Fruit fly (Drosophila melanogaster) whole organism, pupa: ENCODE data around the gene Strip.

Source experiments
- CG10348 ChIP-seq: fragments of 200-800 bp; sonication (Bioruptor generic); IDR thresholded peaks from 2 replicates; pipeline ENCODE4 v1.3.6; 2022; ENCODE audit warnings: missing biosample characterization, missing genetic modification characterization
- CG12605 ChIP-seq: fragments of 200-800 bp; sonication (Bioruptor generic); IDR thresholded peaks from 2 replicates; pipeline ENCODE4 v1.3.6; 2022; ENCODE audit warnings: missing biosample characterization, missing genetic modification characterization
- CG13204 ChIP-seq: fragments of 200-800 bp; sonication (Bioruptor generic); optimal IDR thresholded peaks from 2 replicates; lab custom pipeline; 2018; ENCODE audit warnings: missing biosample characterization, mild to moderate bottlenecking, missing genetic modification characterization, moderate library complexity
- CG14655 ChIP-seq: fragments of 200-800 bp; sonication (Bioruptor generic); optimal IDR thresholded peaks from 3 replicates; lab custom pipeline; 2017; ENCODE audit warnings: mild to moderate bottlenecking, missing biosample characterization, missing genetic modification reagents, missing genetic modification characterization
- CG15710 ChIP-seq: fragments of 200-800 bp; sonication (Bioruptor generic); optimal IDR thresholded peaks from 2 replicates; lab custom pipeline; 2018; ENCODE audit warnings: missing biosample characterization, mild to moderate bottlenecking, missing genetic modification characterization, moderate library complexity
- CG17806 ChIP-seq: fragments of 200-800 bp; sonication (Bioruptor generic); optimal IDR thresholded peaks from 2 replicates; lab custom pipeline; 2018; ENCODE audit warnings: missing biosample characterization, mild to moderate bottlenecking, missing genetic modification characterization, moderate library complexity
- CG32121 ChIP-seq: fragments of 200-800 bp; sonication (Bioruptor generic); IDR thresholded peaks from 2 replicates; pipeline ENCODE4 v1.3.6; 2022; ENCODE audit warnings: missing biosample characterization, missing genetic modification characterization
- CG34367 ChIP-seq: fragments of 200-800 bp; sonication (Bioruptor generic); optimal IDR thresholded peaks from 2 replicates; lab custom pipeline; 2018; ENCODE audit warnings: missing biosample characterization, mild to moderate bottlenecking, missing genetic modification characterization
- CG4496 ChIP-seq: fragments of 200-800 bp; sonication (Bioruptor generic); IDR thresholded peaks from 3 replicates; pipeline ENCODE4 v1.3.6; 2022; ENCODE audit warnings: missing biosample characterization, missing genetic modification characterization
- CG8159 ChIP-seq: fragments of 200-800 bp; sonication (Bioruptor generic); optimal IDR thresholded peaks from 3 replicates; lab custom pipeline; 2018; ENCODE audit warnings: missing biosample characterization, mild to moderate bottlenecking, missing genetic modification characterization, moderate library complexity
- CG8301 ChIP-seq: fragments of 200-800 bp; sonication (Bioruptor generic); optimal IDR thresholded peaks from 2 replicates; lab custom pipeline; 2018; ENCODE audit warnings: missing biosample characterization, mild to moderate bottlenecking, missing genetic modification characterization
- CG9948 ChIP-seq: fragments of 200-800 bp; sonication (Bioruptor generic); optimal IDR thresholded peaks from 2 replicates; lab custom pipeline; 2018; ENCODE audit warnings: missing biosample characterization, mild to moderate bottlenecking, missing genetic modification characterization, moderate library complexity
- D1 ChIP-seq: fragments of 200-800 bp; sonication (Bioruptor generic); optimal IDR thresholded peaks from 2 replicates; lab custom pipeline; 2018; ENCODE audit warnings: missing biosample characterization, mild to moderate bottlenecking, missing genetic modification characterization, moderate library complexity
- EcR ChIP-seq: fragments of 200-800 bp; sonication (Bioruptor generic); optimal IDR thresholded peaks from 3 replicates; lab custom pipeline; 2019; ENCODE audit warnings: missing biosample characterization, missing genetic modification characterization, mild to moderate bottlenecking, moderate library complexity, missing genetic modification reagents
- Ets98B ChIP-seq: fragments of 200-800 bp; sonication (Bioruptor generic); IDR thresholded peaks from 2 replicates; pipeline ENCODE4 v1.3.6; 2022; ENCODE audit warnings: missing biosample characterization, missing genetic modification characterization
- Pif1A ChIP-seq: fragments of 200-800 bp; sonication (Bioruptor generic); optimal IDR thresholded peaks from 3 replicates; lab custom pipeline; 2016; ENCODE audit warnings: missing biosample characterization, missing genetic modification characterization
- Pif1B ChIP-seq: fragments of 200-800 bp; sonication (Bioruptor generic); optimal IDR thresholded peaks from 3 replicates; lab custom pipeline; 2016; ENCODE audit warnings: missing biosample characterization, missing genetic modification characterization
- Snoo ChIP-seq: fragments of 200-800 bp; sonication (Bioruptor generic); optimal IDR thresholded peaks from 3 replicates; lab custom pipeline; 2017; ENCODE audit warnings: missing biosample characterization, mild to moderate bottlenecking, missing genetic modification characterization, inconsistent platforms
- fd96Ca ChIP-seq: fragments of 200-800 bp; sonication (Bioruptor generic); IDR thresholded peaks from 3 replicates; pipeline ENCODE4 v1.3.6; 2022; ENCODE audit warnings: missing biosample characterization, missing genetic modification characterization
- gl ChIP-seq: fragments of 200-800 bp; sonication (Bioruptor generic); optimal IDR thresholded peaks from 2 replicates; lab custom pipeline; 2018; ENCODE audit warnings: missing biosample characterization, mild to moderate bottlenecking, missing genetic modification characterization
- rn ChIP-seq: fragments of 200-800 bp; sonication (Bioruptor generic); IDR thresholded peaks from 2 replicates; pipeline ENCODE4 v1.3.6; 2022; ENCODE audit warnings: missing biosample characterization, missing genetic modification characterization

Strip gene

DNA sequence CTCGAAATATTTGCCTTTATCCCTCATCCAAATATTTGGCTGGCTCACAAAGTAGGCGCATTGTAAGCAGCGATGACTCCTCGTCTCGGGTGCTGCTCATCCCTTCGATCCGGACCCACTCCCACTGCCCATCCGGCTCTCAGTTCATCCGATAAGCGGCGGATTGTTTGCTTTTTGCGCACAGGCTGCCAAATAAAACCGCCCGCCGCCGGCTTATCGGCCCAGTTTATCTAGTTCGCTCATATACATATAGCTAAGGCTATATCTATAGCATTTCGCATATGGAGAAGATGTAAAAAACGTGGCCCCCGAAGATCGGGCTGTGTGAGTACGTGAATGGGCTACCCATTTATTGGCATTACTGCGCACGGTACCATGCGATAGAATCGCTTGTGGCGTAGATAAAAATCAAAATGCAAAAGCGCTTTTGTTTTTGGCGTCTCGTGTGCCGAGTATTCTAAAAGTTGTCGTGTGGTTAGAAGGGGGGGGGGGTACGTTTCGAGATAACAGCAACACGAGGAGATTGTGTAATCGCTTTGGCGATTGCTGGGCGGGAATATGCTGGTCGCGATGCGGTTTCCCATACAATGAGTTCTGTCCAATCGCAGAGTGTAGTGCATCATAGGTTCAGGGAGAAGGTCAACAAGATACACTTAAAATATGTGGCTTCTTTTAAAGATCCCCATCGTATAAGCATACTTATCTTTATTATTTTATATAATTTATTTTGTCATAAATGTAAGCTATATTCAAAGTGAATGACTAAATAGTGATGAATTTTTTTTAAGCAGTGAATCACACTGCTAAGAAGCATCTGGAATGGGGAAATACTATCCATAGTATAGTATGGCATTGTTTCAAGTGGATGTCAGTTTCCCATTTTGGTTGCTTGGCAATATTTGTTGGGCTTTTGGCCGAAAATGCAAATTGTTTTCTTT is 19.7 kb downstream of the Strip start:
- TF ChIP-seq D1 (tag; lab: Kevin White, UChicago) (no peak), Ets98B (GFP tag; lab: Robert Waterston, UW) (no peak)

DNA sequence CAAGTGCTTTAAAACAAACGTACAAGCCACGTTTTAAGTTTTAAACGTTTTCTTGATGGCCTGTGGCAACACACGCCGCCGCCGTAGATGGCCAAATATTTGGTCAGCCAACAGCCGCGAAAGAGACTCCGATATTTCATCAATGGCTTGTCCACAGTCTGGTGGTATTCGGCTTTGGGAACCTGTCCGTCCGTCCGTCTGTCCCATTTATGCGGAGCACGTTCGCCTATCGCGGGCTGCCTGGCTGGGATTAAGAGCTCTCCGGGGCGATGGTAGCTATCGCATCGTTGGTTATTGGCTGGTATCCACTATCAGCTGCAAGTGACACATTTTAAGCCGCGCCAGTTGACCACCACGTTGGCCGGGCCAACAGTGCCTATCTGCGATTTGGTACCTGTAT is 21.1 kb downstream of the Strip start:
- no peak for TF ChIP-seq gl (tag; lab: Kevin White, UChicago)
- TF ChIP-seq CG4496 (GFP tag; lab: Robert Waterston, UW), result 0 out of 3 replicates have a peak, but pooled peaks have one; percentile 28
- no peak for TF ChIP-seq CG8159

DNA sequence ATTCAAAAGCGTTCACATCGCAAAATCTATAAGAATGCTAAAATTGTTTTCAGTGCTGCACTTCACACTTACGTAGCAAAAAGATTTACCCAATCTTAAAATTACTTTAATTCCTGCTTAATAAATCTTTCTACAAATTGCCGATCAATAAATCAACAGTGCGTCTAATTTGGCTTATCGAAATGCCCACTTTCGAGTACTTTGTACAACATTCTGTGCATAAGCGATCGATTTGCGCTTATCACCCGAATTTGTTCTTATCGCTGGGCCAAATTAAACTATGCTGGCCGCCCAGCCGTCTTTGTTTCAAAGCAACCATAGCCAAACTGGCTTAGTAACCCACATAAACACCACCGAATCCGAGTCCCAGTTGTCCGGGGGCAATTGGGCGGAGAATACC is 22.2 kb downstream of the Strip start:
- TF ChIP-seq Ets98B (GFP tag; lab: Robert Waterston, UW) (no peak), CG13204 (GFP tag; lab: Kevin White, UChicago) (no peak), CG8301 (no peak), CG10348 (no peak)

DNA sequence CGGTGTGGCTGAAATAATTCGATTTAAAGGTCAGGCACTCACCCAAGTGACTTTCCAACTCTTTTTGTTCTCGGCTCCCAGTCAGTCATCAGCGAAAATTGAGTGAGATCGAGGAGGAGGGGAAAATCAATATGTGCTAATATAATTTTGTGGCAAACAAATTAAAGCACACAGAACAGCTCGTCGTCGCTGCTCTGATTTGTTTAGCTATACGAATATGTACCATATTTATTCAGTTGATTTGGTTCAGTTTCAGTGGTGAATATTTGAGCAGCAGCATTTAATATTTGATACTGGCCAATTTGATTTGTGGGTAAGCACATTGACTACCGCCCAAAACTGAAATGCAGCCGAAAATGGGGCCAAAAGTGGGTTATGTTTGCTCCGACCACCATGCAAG is 23.2 kb downstream of the Strip start:
- TF ChIP-seq CG4496 (GFP tag; lab: Robert Waterston, UW) (no peak), CG34367 (tag; lab: Kevin White, UChicago) (no peak), Ets98B (GFP tag; lab: Robert Waterston, UW) (no peak), CG8159 (no peak), fd96Ca (no peak), CG17806 (tag; lab: Kevin White, UChicago) (no peak), EcR (no peak), D1 (tag; lab: Kevin White, UChicago) (no peak), CG12605 (GFP tag; lab: Robert Waterston, UW) (no peak), CG15710 (no peak), Snoo (tag; lab: Kevin White, UChicago) (no peak), CG9948 (tag; lab: Kevin White, UChicago) (no peak), Pif1A (GFP tag; lab: Kevin White, UChicago) (no peak), rn (no peak), CG32121 (no peak), CG13204 (GFP tag; lab: Kevin White, UChicago) (no peak), CG10348 (no peak)
- TF ChIP-seq, all 21 proteins: peak for 0

DNA sequence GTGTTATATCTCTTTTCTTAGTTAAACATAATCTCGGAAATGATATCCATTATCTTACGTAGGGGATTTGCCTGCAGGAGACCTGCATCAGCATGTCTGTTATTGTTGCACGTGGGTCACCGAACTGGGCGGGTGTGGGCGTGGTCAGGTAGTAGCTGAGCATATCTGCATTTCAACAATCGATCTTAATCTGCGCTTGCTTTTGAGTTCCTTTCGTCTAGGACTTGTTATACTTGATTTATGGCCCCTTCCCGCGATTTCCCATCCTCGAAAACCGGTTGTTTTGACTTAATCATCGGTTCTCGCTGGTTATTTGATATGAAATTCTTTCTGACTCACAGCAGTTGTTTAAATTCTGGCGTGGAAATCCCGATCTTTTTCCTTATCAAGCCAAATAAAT is 23.9 kb downstream of the Strip start:
- TF ChIP-seq CG17806 (tag; lab: Kevin White, UChicago) (no peak), CG9948 (tag; lab: Kevin White, UChicago) (no peak), EcR (peak; percentile 85)

DNA sequence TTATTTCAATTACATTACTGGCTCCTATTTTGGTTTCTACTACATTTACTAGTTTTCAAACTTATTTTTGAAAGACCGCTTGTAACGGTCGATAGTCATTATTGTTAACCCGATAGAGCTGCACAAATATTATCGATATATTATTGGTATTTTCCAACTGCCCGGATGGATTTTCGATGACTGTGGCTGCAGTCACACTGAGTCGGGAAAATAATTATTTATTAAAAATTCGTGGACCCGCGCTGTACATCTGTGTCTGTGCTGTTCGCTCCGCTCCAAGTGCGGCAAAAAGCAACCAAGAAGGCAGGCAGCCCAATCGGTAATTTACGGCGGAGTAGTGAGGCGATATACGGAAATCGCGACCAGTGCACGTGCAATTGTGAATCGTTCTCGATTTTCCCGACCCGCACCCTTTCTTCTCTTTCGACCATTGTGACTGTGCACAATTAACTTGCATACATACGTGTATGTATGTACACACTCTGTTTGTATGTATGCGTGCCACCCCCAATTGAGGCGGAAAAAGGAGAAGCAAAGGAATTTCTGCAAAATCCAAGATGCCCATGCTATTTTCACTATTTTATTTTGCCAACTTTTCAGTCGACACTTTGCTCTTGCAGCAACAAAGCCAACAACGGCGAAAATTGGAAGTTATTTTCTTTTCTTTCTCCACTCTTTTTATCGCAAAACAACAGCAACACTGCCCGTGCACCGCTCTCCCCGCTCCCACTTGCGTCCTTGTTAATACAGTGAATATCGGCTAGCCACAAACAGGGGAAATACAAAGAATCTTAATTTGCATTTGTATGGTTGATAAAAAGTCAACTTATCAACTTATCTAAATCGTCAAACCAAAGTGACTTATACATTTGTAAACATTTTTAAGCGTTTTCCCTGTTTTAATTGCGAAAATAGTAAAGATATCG is 24.9 kb downstream of the Strip start, which contains the start of gene ZnT63C:
ZnT63C (plus strand) TSS at position 175 of the 926 bp plus-strand sequence.
- TF ChIP-seq CG9948 (tag; lab: Kevin White, UChicago), result peak; percentile 18
- TF ChIP-seq CG15710, result peak; percentile 25
- peak; percentile 54; the same call in 1 of the 2 replicates for TF ChIP-seq CG32121
- TF ChIP-seq CG13204 (GFP tag; lab: Kevin White, UChicago), result no peak
- no peak for TF ChIP-seq CG10348
- TF ChIP-seq CG14655 (GFP tag; lab: Kevin White, UChicago), result peak; percentile 60
- TF ChIP-seq CG8301, result peak; percentile 53
- TF ChIP-seq CG4496 (GFP tag; lab: Robert Waterston, UW), result peak; percentile 72
- no peak for TF ChIP-seq CG34367 (tag; lab: Kevin White, UChicago)
- peak; percentile 42; the same call in 1 of the 2 replicates for TF ChIP-seq rn
- 0 out of 3 replicates have a peak, but pooled peaks have one; percentile 26 for TF ChIP-seq fd96Ca
- TF ChIP-seq gl (tag; lab: Kevin White, UChicago), result peak; percentile 71
- peak; percentile 41 for TF ChIP-seq CG12605 (GFP tag; lab: Robert Waterston, UW)
- peak; percentile 42 for TF ChIP-seq Pif1A (GFP tag; lab: Kevin White, UChicago)
- TF ChIP-seq CG8159, result no peak
- peak; percentile 38 for TF ChIP-seq CG17806 (tag; lab: Kevin White, UChicago)
- no peak for TF ChIP-seq EcR
- peak; percentile 18; the same call in 1 of the 2 replicates for TF ChIP-seq Ets98B (GFP tag; lab: Robert Waterston, UW)
- TF ChIP-seq D1 (tag; lab: Kevin White, UChicago), result no peak
- TF ChIP-seq Pif1B (GFP tag; lab: Kevin White, UChicago), result no peak
- no peak for TF ChIP-seq Snoo (tag; lab: Kevin White, UChicago)
